Fruit fly (Drosophila melanogaster): ENCODE measurements around the gene grn.
A peak's percentile ranks its signal among the peaks of the same experiment; 100 is the strongest.

Gene grn

DNA sequence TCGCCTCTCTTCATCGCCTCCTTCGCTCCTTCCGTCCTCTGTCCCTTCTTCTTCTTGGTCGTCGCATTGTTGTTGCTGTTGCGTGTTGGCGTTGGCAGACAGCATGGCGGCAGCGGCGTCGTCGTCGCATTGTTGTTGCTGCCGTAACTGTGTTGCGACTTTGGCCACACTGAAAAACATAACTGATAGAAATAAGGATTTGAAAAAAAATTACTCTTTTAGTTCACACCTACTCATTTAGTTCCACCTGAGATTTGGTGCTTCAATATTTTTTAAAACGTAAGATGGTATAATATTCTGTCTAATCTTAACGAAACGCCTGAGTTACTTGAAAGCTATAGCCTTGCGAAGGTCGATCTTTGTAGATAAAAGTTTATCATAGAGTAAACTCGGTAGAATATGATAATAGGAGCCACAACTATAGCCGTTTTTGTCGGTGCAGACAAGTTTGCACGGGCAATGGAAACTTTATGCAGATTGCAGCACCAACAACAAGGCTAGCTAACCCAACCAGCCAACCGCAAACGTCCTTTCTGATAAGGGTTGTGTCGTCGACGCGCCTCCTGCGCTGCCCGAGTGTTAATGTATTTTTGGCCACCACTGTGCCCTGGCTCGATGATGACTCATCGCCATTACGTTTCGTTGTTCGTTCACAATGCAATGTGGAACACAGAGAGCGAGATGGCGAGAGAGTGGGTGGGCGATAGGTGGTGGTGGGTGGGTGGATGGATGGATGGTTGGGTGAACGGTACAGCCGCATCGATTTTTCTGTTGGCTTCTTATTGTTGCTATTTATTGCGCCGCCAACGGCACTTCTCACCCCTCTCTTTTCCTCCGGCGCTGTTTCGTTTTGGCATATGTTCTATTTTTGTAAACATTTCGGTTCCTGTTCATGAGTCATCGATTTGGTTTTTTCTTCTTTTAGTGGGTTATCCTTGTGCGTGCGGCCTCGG, 68.1 kb downstream of the grn start (continued):
- peak; percentile 6; the same call in 1 of the 2 replicates for TF ChIP-seq NFAT (GFP tag; IDR thresholded peaks at IDR 0.05)
- TF ChIP-seq ap (GFP tag; IDR thresholded peaks at IDR 0.05) = peak; percentile 69
- no peak for TF ChIP-seq CG16779 (GFP tag; IDR thresholded peaks at IDR 0.05)
- peak; percentile 69 for TF ChIP-seq Abd-B (GFP tag; optimal IDR thresholded peaks at IDR 0.05)
- TF ChIP-seq dimm (GFP tag; IDR thresholded peaks at IDR 0.05) = peak; percentile 25; the same call in 1 of the 2 replicates
- TF ChIP-seq BEAF-32 (GFP tag; optimal IDR thresholded peaks at IDR 0.05) = no peak
- TF ChIP-seq otp (GFP tag; IDR thresholded peaks at IDR 0.05) = no peak
- TF ChIP-seq CG17328 (GFP tag; IDR thresholded peaks at IDR 0.05) = peak; percentile 65
- peak; percentile 86 for TF ChIP-seq Oli (tag; optimal IDR thresholded peaks at IDR 0.05)
- peak; percentile 13 for TF ChIP-seq p53 (GFP tag; optimal IDR thresholded peaks at IDR 0.05)
- peak; percentile 31; the same call in 1 of the 2 replicates for TF ChIP-seq wor (GFP tag; IDR thresholded peaks at IDR 0.05)
- no peak for TF ChIP-seq sim (GFP tag; IDR thresholded peaks at IDR 0.05)
- no peak for TF ChIP-seq rib (GFP tag; IDR thresholded peaks at IDR 0.05)
- TF ChIP-seq cas (GFP tag; IDR thresholded peaks at IDR 0.05) = no peak
- TF ChIP-seq CG2120 (GFP tag; optimal IDR thresholded peaks at IDR 0.05) = peak; percentile 83
- peak; percentile 84 for TF ChIP-seq fu2 (GFP tag; optimal IDR thresholded peaks at IDR 0.05)
- TF ChIP-seq CG3847 (GFP tag; IDR thresholded peaks at IDR 0.05) = peak; percentile 53
- peak; percentile 38 for TF ChIP-seq Mad (GFP tag; optimal IDR thresholded peaks at IDR 0.05)
- 0 out of 2 replicates have a peak, but pooled peaks have one; percentile 25 for TF ChIP-seq CG7372 (GFP tag; IDR thresholded peaks at IDR 0.05)
- peak; percentile 35; the same call in 1 of the 2 replicates for TF ChIP-seq ttk (GFP tag; IDR thresholded peaks at IDR 0.05)
- peak; percentile 75 for TF ChIP-seq Max (GFP tag; optimal IDR thresholded peaks at IDR 0.05)
- peak; percentile 64 to 86 for TF ChIP-seq Hr51 (GFP tag; optimal IDR thresholded peaks at IDR 0.05)
- TF ChIP-seq wdn (GFP tag; IDR thresholded peaks at IDR 0.05) = peak; percentile 58; the same call in 1 of the 2 replicates
- peak; percentile 60 for TF ChIP-seq D19B (GFP tag; optimal IDR thresholded peaks at IDR 0.05)
- peak; percentile 20; the same call in 1 of the 2 replicates for TF ChIP-seq Poxn (GFP tag; IDR thresholded peaks at IDR 0.05)
- TF ChIP-seq dmrt99B (tag; optimal IDR thresholded peaks at IDR 0.05) = peak; percentile 89
- peak; percentile 91 for TF ChIP-seq gem (tag; optimal IDR thresholded peaks at IDR 0.05)
- TF ChIP-seq CG18262 (tag; optimal IDR thresholded peaks at IDR 0.05) = peak; percentile 86
- no peak for TF ChIP-seq CG8478 (optimal IDR thresholded peaks at IDR 0.05)
- TF ChIP-seq Kr (GFP tag; optimal IDR thresholded peaks at IDR 0.05) = no peak
- no peak for TF ChIP-seq inv (GFP tag; IDR thresholded peaks at IDR 0.05; ENCODE audit: partially characterized antibody)
- TF ChIP-seq lbe (GFP tag; optimal IDR thresholded peaks at IDR 0.05) = peak; percentile 16
- TF ChIP-seq CG12659 (GFP tag; optimal IDR thresholded peaks at IDR 0.05) = peak; percentile 81
- TF ChIP-seq CG4617 (GFP tag; optimal IDR thresholded peaks at IDR 0.05; ENCODE audit: borderline replicate concordance) = peak; percentile 32
- peak; percentile 90 for TF ChIP-seq CG17361 (GFP tag; IDR thresholded peaks at IDR 0.05)
- TF ChIP-seq pfk (GFP tag; optimal IDR thresholded peaks at IDR 0.05) = peak; percentile 41
- TF ChIP-seq CG12155 (GFP tag; optimal IDR thresholded peaks at IDR 0.05) = peak; percentile 58
- peak; percentile 74 for TF ChIP-seq her (GFP tag; optimal IDR thresholded peaks at IDR 0.05)
- peak; percentile 87 for TF ChIP-seq CG9727 (GFP tag; optimal IDR thresholded peaks at IDR 0.05)
- peak; percentile 75 for TF ChIP-seq Blimp-1 (GFP tag; optimal IDR thresholded peaks at IDR 0.05)
- peak; percentile 42 for TF ChIP-seq CG31388 (GFP tag; optimal IDR thresholded peaks at IDR 0.05)
- no peak for TF ChIP-seq sc (optimal IDR thresholded peaks at IDR 0.05)
- peak; percentile 72 for TF ChIP-seq sc (GFP tag; optimal IDR thresholded peaks at IDR 0.05)
- peak; percentile 73 for TF ChIP-seq jumu (GFP tag; optimal IDR thresholded peaks at IDR 0.05)
- TF ChIP-seq CrebB (tag; optimal IDR thresholded peaks at IDR 0.05) = peak; percentile 44
- peak; percentile 75 for TF ChIP-seq crol (GFP tag; IDR thresholded peaks at IDR 0.05)
- peak; percentile 70 for TF ChIP-seq CG1832 (GFP tag; optimal IDR thresholded peaks at IDR 0.05)
- no peak for TF ChIP-seq CG11247 (GFP tag; IDR thresholded peaks at IDR 0.05)
- peak; percentile 52 for TF ChIP-seq Jarid2 (GFP tag; optimal IDR thresholded peaks at IDR 0.05)

Data from whole organism, embryonic.